Fruit fly (Drosophila melanogaster): ENCODE results near the gene CG6271.

CG6271 gene

DNA sequence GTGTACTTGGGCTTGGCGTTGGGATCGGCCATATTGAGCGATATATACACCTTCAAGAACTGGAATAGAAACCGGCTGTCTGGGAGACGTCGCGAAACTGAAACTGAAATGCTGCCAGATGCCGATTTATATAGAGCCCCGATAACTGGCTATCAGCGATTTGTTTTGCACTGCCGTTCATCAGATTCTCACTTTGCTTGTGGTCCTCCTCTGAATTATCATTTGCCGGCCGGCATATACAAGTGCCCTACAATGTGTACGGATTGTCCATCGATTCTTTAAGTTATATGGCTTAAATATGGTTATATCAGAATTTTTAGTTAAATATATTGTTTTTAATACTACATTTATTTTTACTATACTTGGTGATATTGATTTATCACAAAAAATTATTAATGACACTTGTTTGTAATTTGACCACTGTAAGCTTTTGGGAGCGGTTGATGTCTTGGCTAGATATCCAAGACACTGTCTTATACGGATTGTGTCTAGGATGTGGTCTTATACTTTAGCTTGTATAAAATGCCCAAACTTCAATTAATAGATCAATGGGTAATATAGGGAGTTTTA lies 37.4 kb downstream of the CG6271 start, which contains the start of gene CG31075 (continued):
- TF ChIP-seq bcd (GFP tag; optimal IDR thresholded peaks at IDR 0.05) (peak; percentile 37), CG17359 (tag; optimal IDR thresholded peaks at IDR 0.05) (peak; percentile 65), emc (GFP tag; optimal IDR thresholded peaks at IDR 0.05) (no peak), D19A (tag; optimal IDR thresholded peaks at IDR 0.05) (peak; percentile 44), CG6813 (GFP tag; optimal IDR thresholded peaks at IDR 0.05) (peak; percentile 52), tx (GFP tag; optimal IDR thresholded peaks at IDR 0.05) (no peak), luna (GFP tag; optimal IDR thresholded peaks at IDR 0.05) (no peak), mld (GFP tag; IDR thresholded peaks at IDR 0.05; ENCODE audit: partially characterized antibody) (no peak), Ada2b (GFP tag; IDR thresholded peaks at IDR 0.05) (peak; percentile 86), CG4282 (GFP tag; optimal IDR thresholded peaks at IDR 0.05) (no peak), CG11093 (GFP tag; IDR thresholded peaks at IDR 0.05) (0 out of 3 replicates have a peak, but pooled peaks have one; percentile 7), CG17829 (tag; optimal IDR thresholded peaks at IDR 0.05) (no peak), CG9817 (tag; optimal IDR thresholded peaks at IDR 0.05) (peak; percentile 48), salm (tag; optimal IDR thresholded peaks at IDR 0.05) (no peak), sug (tag; optimal IDR thresholded peaks at IDR 0.05) (peak; percentile 64), BtbVII (GFP tag; optimal IDR thresholded peaks at IDR 0.05) (peak; percentile 36), CG6854 (GFP tag; optimal IDR thresholded peaks at IDR 0.05) (peak; percentile 24), dmrt11E (tag; optimal IDR thresholded peaks at IDR 0.05) (no peak), ERR (GFP tag; optimal IDR thresholded peaks at IDR 0.05) (no peak), Asciz (GFP tag; optimal IDR thresholded peaks at IDR 0.05) (no peak), CG7745 (tag; optimal IDR thresholded peaks at IDR 0.05) (no peak), CG1602 (GFP tag; optimal IDR thresholded peaks at IDR 0.05) (no peak), CG12104 (GFP tag; optimal IDR thresholded peaks at IDR 0.05) (peak; percentile 34), CG1603 (tag; optimal IDR thresholded peaks at IDR 0.05) (peak; percentile 9), yki (optimal IDR thresholded peaks at IDR 0.05) (no peak), Usf (GFP tag; optimal IDR thresholded peaks at IDR 0.05) (peak; percentile 3), HmgZ (tag; optimal IDR thresholded peaks at IDR 0.05) (peak; percentile 22), CG30403 (GFP tag; optimal IDR thresholded peaks at IDR 0.05) (peak; percentile 63), CG14860 (GFP tag; IDR thresholded peaks at IDR 0.05; ENCODE audit: partially characterized antibody) (no peak), Six4 (GFP tag; optimal IDR thresholded peaks at IDR 0.05) (no peak), pita (GFP tag; optimal IDR thresholded peaks at IDR 0.05) (peak; percentile 33), CG14965 (GFP tag; optimal IDR thresholded peaks at IDR 0.05; ENCODE audit: borderline replicate concordance) (no peak), CG12071 (GFP tag; optimal IDR thresholded peaks at IDR 0.05) (peak; percentile 31), CG4617 (GFP tag; optimal IDR thresholded peaks at IDR 0.05; ENCODE audit: borderline replicate concordance) (no peak), Awh (GFP tag; IDR thresholded peaks at IDR 0.05) (peak; percentile 50; the same call in 1 of the 2 replicates), inv (GFP tag; IDR thresholded peaks at IDR 0.05; ENCODE audit: partially characterized antibody) (no peak), CG30020 (tag; optimal IDR thresholded peaks at IDR 0.05) (no peak), eve (GFP tag; optimal IDR thresholded peaks at IDR 0.05) (no peak), CG7357 (GFP tag; IDR thresholded peaks at IDR 0.05) (no peak), gro (GFP tag; optimal IDR thresholded peaks at IDR 0.05) (no peak), HHEX (GFP tag; optimal IDR thresholded peaks at IDR 0.05) (peak; percentile 53), Trl (optimal IDR thresholded peaks at IDR 0.05) (no peak), Trl (GFP tag; optimal IDR thresholded peaks at IDR 0.05) (no peak), CG2199 (GFP tag; IDR thresholded peaks at IDR 0.05) (peak; percentile 46; the same call in 1 of the 3 replicates), fd64A (GFP tag; optimal IDR thresholded peaks at IDR 0.05) (no peak), CG8478 (optimal IDR thresholded peaks at IDR 0.05) (no peak), knrl (GFP tag; IDR thresholded peaks at IDR 0.05; ENCODE audit: partially characterized antibody) (no peak), CkIIα-i1 (GFP tag; IDR thresholded peaks at IDR 0.05) (0 out of 2 replicates have a peak, but pooled peaks have one; percentile 4), Hand (GFP tag; optimal IDR thresholded peaks at IDR 0.05) (no peak), caup (GFP tag; optimal IDR thresholded peaks at IDR 0.05; ENCODE audit: severe bottlenecking) (peak; percentile 30), ranshi (GFP tag; IDR thresholded peaks at IDR 0.05) (peak; percentile 84)
